Worm (Caenorhabditis elegans) whole organism, L1 larva: ENCODE results near the gene Y102A11A.5.
"Not testable (repeated sequence)": the region's sequence is repeated elsewhere in the genome, so short reads cannot be mapped to it uniquely, and the experiment has no call there.

Experiments
- aly-2 ChIP-seq: fragments of 150-350 bp; optimal IDR thresholded peaks from 2 replicates; lab custom pipeline; 2014; ENCODE audit warnings: missing biosample characterization, missing genetic modification characterization
- jun-1 ChIP-seq: fragments of 150-350 bp; optimal IDR thresholded peaks from 2 replicates; lab custom pipeline; 2014; ENCODE audit warnings: missing biosample characterization, missing genetic modification reagents, missing genetic modification characterization

- not testable (repeated sequence) for TF ChIP-seq jun-1 (tag; lab: Kevin White, UChicago); aly-2
Observed at ce11 chrX:2025405-2025804, 6.0 kb downstream of the Y102A11A.5 start.
